Fruit fly (Drosophila melanogaster) whole organism, embryonic: Measurements from ENCODE around the gene CG2865.

ENCODE experiments used
- Abd-B ChIP-seq: fragments of 200-800 bp; sonication (Bioruptor generic); optimal IDR thresholded peaks from 2 replicates; lab custom pipeline; 2018; ENCODE audit warnings: missing biosample characterization, mild to moderate bottlenecking, missing genetic modification characterization, moderate library complexity
- Antp ChIP-seq: fragments of 200-800 bp; sonication (Bioruptor generic); optimal IDR thresholded peaks from 3 replicates; lab custom pipeline; 2016; ENCODE audit warnings: missing biosample characterization, missing genetic modification characterization
- CG10147 ChIP-seq: fragments of 200-800 bp; sonication (Bioruptor generic); optimal IDR thresholded peaks from 2 replicates; lab custom pipeline; 2019; ENCODE audit warnings: missing biosample characterization, mild to moderate bottlenecking, missing genetic modification characterization, moderate library complexity
- CG10959 ChIP-seq: fragments of 200-800 bp; sonication (Bioruptor generic); IDR thresholded peaks from 2 replicates; pipeline ENCODE4 v1.3.6; 2022; ENCODE audit warnings: missing biosample characterization, missing genetic modification characterization
- CG11504 ChIP-seq: fragments of 200-800 bp; sonication (Bioruptor generic); optimal IDR thresholded peaks from 3 replicates; lab custom pipeline; 2019; ENCODE audit warnings: missing biosample characterization, mild to moderate bottlenecking, missing genetic modification characterization, moderate library complexity
- CG13287 ChIP-seq: fragments of 200-800 bp; sonication (Bioruptor generic); IDR thresholded peaks from 2 replicates; pipeline ENCODE4 v1.3.6; 2022; ENCODE audit warnings: missing biosample characterization, missing genetic modification characterization; ENCODE audit not compliant: partially characterized antibody
- CG14860 ChIP-seq: fragments of 200-800 bp; sonication (Bioruptor generic); IDR thresholded peaks from 3 replicates; pipeline ENCODE4 v1.3.6; 2022; ENCODE audit warnings: missing biosample characterization, missing genetic modification characterization; ENCODE audit not compliant: partially characterized antibody
- CG15696 ChIP-seq: fragments of 200-800 bp; sonication (Bioruptor generic); optimal IDR thresholded peaks from 2 replicates; lab custom pipeline; 2019; ENCODE audit warnings: missing biosample characterization, mild to moderate bottlenecking, missing genetic modification characterization, moderate library complexity
- CG16815 ChIP-seq: fragments of 200-800 bp; sonication (Bioruptor generic); optimal IDR thresholded peaks from 3 replicates; lab custom pipeline; 2017; ENCODE audit warnings: missing biosample characterization, mild to moderate bottlenecking, missing genetic modification characterization
- CG17186 ChIP-seq: fragments of 200-800 bp; sonication (Bioruptor generic); optimal IDR thresholded peaks from 3 replicates; lab custom pipeline; 2017; ENCODE audit warnings: missing biosample characterization, missing genetic modification reagents, missing genetic modification characterization
- CG17612 ChIP-seq: fragments of 200-800 bp; sonication (Bioruptor generic); IDR thresholded peaks from 2 replicates; pipeline ENCODE4 v1.3.6; 2022; ENCODE audit warnings: missing biosample characterization, missing genetic modification characterization
- CG2116 ChIP-seq: fragments of 200-800 bp; sonication (Bioruptor generic); optimal IDR thresholded peaks from 3 replicates; lab custom pipeline; 2018; ENCODE audit warnings: missing biosample characterization, mild to moderate bottlenecking, missing genetic modification characterization
- CG3407 ChIP-seq: fragments of 200-800 bp; sonication (Bioruptor generic); optimal IDR thresholded peaks from 2 replicates; lab custom pipeline; 2018; ENCODE audit warnings: missing biosample characterization, mild to moderate bottlenecking, missing genetic modification characterization
- CG6272 ChIP-seq: fragments of 200-800 bp; sonication (Bioruptor generic); IDR thresholded peaks from 2 replicates; pipeline ENCODE4 v1.3.6; 2022; ENCODE audit warnings: missing biosample characterization, missing genetic modification characterization
- CG7987 ChIP-seq: fragments of 200-800 bp; sonication (Bioruptor generic); optimal IDR thresholded peaks from 2 replicates; lab custom pipeline; 2018; ENCODE audit warnings: missing biosample characterization, mild to moderate bottlenecking, missing genetic modification characterization, moderate library complexity
- CG9797 ChIP-seq: fragments of 200-800 bp; sonication (Bioruptor generic); optimal IDR thresholded peaks from 3 replicates; lab custom pipeline; 2018; ENCODE audit warnings: missing biosample characterization, mild to moderate bottlenecking, missing genetic modification characterization
- CTCF ChIP-seq: fragments of 200-800 bp; sonication (Bioruptor generic); optimal IDR thresholded peaks from 2 replicates; lab custom pipeline; 2017; ENCODE audit warnings: missing biosample characterization, mild to moderate bottlenecking, missing genetic modification characterization, moderate library complexity
- D ChIP-seq, 2 experiments: fragments of 200-800 bp in 1 of 2; fragments of >200 bp in 1 of 2; sonication (Bioruptor generic) in 1 of 2; optimal IDR thresholded peaks; 2 replicates in 1 of 2; 3 replicates in 1 of 2; lab custom pipeline; 2017; ENCODE audit warnings: mild to moderate bottlenecking in 1 of 2, missing biosample characterization in 1 of 2, missing genetic modification characterization in 1 of 2, missing genetic modification reagents in 1 of 2
- Deaf1 ChIP-seq: fragments of 200-800 bp; optimal IDR thresholded peaks from 3 replicates; lab custom pipeline; 2019; ENCODE audit warnings: missing biosample characterization, mild to moderate bottlenecking, missing genetic modification characterization, moderate library complexity
- Dp ChIP-seq: fragments of 200-800 bp; sonication (Bioruptor generic); optimal IDR thresholded peaks from 2 replicates; lab custom pipeline; 2018; ENCODE audit warnings: missing biosample characterization, mild to moderate bottlenecking, missing genetic modification characterization, moderate library complexity
- Dref ChIP-seq: fragments of 200-800 bp; sonication (Bioruptor generic); IDR thresholded peaks from 2 replicates; pipeline ENCODE4 v1.3.6; 2022; ENCODE audit warnings: missing biosample characterization, missing genetic modification characterization
- Fer1 ChIP-seq: fragments of 200-800 bp; sonication (Bioruptor generic); optimal IDR thresholded peaks from 2 replicates; lab custom pipeline; 2017; ENCODE audit warnings: missing biosample characterization, mild to moderate bottlenecking, missing genetic modification characterization
- Hey ChIP-seq: fragments of 200-800 bp; sonication (Bioruptor generic); optimal IDR thresholded peaks from 3 replicates; lab custom pipeline; 2018; ENCODE audit warnings: missing biosample characterization, mild to moderate bottlenecking, missing genetic modification characterization
- HmgD ChIP-seq: fragments of 200-800 bp; sonication (Bioruptor generic); optimal IDR thresholded peaks from 3 replicates; lab custom pipeline; 2016; ENCODE audit warnings: missing biosample characterization, missing genetic modification characterization
- Mad ChIP-seq: fragments of 200-800 bp; sonication (Bioruptor generic); optimal IDR thresholded peaks from 2 replicates; lab custom pipeline; 2016; ENCODE audit warnings: missing biosample characterization, missing genetic modification characterization
- Med ChIP-seq: fragments of 200-800 bp; sonication (Bioruptor generic); peaks from one replicate; lab custom pipeline; 2016; ENCODE audit warnings: missing biosample characterization, missing genetic modification characterization, mild to moderate bottlenecking, inconsistent platforms, moderate library complexity
- NC2α ChIP-seq: fragments of 200-800 bp; sonication (Bioruptor generic); optimal IDR thresholded peaks from 2 replicates; lab custom pipeline; 2016; ENCODE audit warnings: missing biosample characterization, missing genetic modification characterization
- Nf-YC ChIP-seq: fragments of 200-800 bp; optimal IDR thresholded peaks from 3 replicates; lab custom pipeline; 2019; ENCODE audit warnings: missing biosample characterization, mild to moderate bottlenecking, missing genetic modification characterization, moderate library complexity
- Oli ChIP-seq: fragments of 200-800 bp; sonication (Bioruptor generic); optimal IDR thresholded peaks from 2 replicates; lab custom pipeline; 2018; ENCODE audit warnings: missing biosample characterization, mild to moderate bottlenecking, missing genetic modification characterization, moderate library complexity
- Taf1 ChIP-seq: fragments of 200-800 bp; sonication (Bioruptor generic); IDR thresholded peaks from 2 replicates; pipeline ENCODE4 v1.3.6; 2022; ENCODE audit warnings: missing biosample characterization, missing genetic modification characterization
- aop ChIP-seq: fragments of 200-800 bp; sonication (Bioruptor generic); IDR thresholded peaks from 2 replicates; pipeline ENCODE4 v1.3.6; 2022; ENCODE audit warnings: missing biosample characterization, missing genetic modification characterization
- bigmax ChIP-seq: fragments of 200-800 bp; sonication (Bioruptor generic); optimal IDR thresholded peaks from 2 replicates; lab custom pipeline; 2018; ENCODE audit warnings: missing biosample characterization, mild to moderate bottlenecking, missing genetic modification characterization
- crc ChIP-seq: fragments of 200-800 bp; sonication (Bioruptor generic); optimal IDR thresholded peaks from 2 replicates; lab custom pipeline; 2016; ENCODE audit warnings: missing biosample characterization, missing genetic modification characterization
- croc ChIP-seq: fragments of 200-800 bp; sonication (Bioruptor generic); conservative IDR thresholded peaks from 3 replicates; pipeline ENCODE4 v1.3.6; 2022; ENCODE audit warnings: missing biosample characterization, missing genetic modification characterization
- dati ChIP-seq: fragments of 200-800 bp; sonication (Bioruptor generic); IDR thresholded peaks from 2 replicates; pipeline ENCODE4 v1.3.6; 2022; ENCODE audit warnings: missing biosample characterization, missing genetic modification characterization
- dimm ChIP-seq: fragments of 200-800 bp; sonication (Bioruptor generic); IDR thresholded peaks from 2 replicates; pipeline ENCODE4 v1.3.6; 2022; ENCODE audit warnings: missing biosample characterization, missing genetic modification characterization
- dmrt99B ChIP-seq: fragments of 200-800 bp; sonication (Bioruptor generic); optimal IDR thresholded peaks from 2 replicates; lab custom pipeline; 2018; ENCODE audit warnings: missing biosample characterization, mild to moderate bottlenecking, missing genetic modification characterization, moderate library complexity
- eve ChIP-seq, 2 experiments: fragments of >200 bp; optimal IDR thresholded peaks; 2 replicates each; lab custom pipeline; 2017; ENCODE audit warnings: missing biosample characterization in 2 of 2, missing genetic modification characterization in 2 of 2
- eyg ChIP-seq: fragments of 200-800 bp; sonication (Bioruptor generic); optimal IDR thresholded peaks from 3 replicates; lab custom pipeline; 2016; ENCODE audit warnings: missing biosample characterization, missing genetic modification characterization
- grau ChIP-seq: fragments of 200-800 bp; optimal IDR thresholded peaks from 3 replicates; lab custom pipeline; 2019; ENCODE audit warnings: missing biosample characterization, mild to moderate bottlenecking, missing genetic modification characterization, moderate library complexity
- grn ChIP-seq: fragments of 200-800 bp; sonication (Bioruptor generic); optimal IDR thresholded peaks from 3 replicates; lab custom pipeline; 2017; ENCODE audit warnings: missing biosample characterization, missing genetic modification characterization
- gro ChIP-seq: fragments of 200-800 bp; sonication (Bioruptor generic); optimal IDR thresholded peaks from 2 replicates; lab custom pipeline; 2016; ENCODE audit warnings: missing biosample characterization, missing genetic modification characterization
- insv ChIP-seq, 2 experiments: fragments of 200-800 bp; sonication (Bioruptor generic); optimal IDR thresholded peaks; 3 replicates each; lab custom pipeline; 2016 to 2018; ENCODE audit warnings: missing biosample characterization in 2 of 2, missing genetic modification characterization in 2 of 2
- lmd ChIP-seq: fragments of 200-800 bp; sonication (Bioruptor generic); IDR thresholded peaks from 2 replicates; pipeline ENCODE4 v1.3.6; 2022; ENCODE audit warnings: missing biosample characterization, missing genetic modification characterization
- pb ChIP-seq: fragments of 200-800 bp; sonication (Bioruptor generic); optimal IDR thresholded peaks from 3 replicates; lab custom pipeline; 2016; ENCODE audit warnings: missing biosample characterization, missing genetic modification characterization
- pita ChIP-seq: fragments of 200-800 bp; sonication (Bioruptor generic); optimal IDR thresholded peaks from 2 replicates; lab custom pipeline; 2017; ENCODE audit warnings: missing biosample characterization, mild to moderate bottlenecking, missing genetic modification characterization
- sens ChIP-seq: fragments of 200-800 bp; sonication (Bioruptor generic); peaks from one replicate; lab custom pipeline; 2016; ENCODE audit warnings: missing biosample characterization, missing genetic modification characterization
- sim ChIP-seq: fragments of 200-800 bp; sonication (Bioruptor generic); IDR thresholded peaks from 2 replicates; pipeline ENCODE4 v1.3.6; 2022; ENCODE audit warnings: missing biosample characterization, missing genetic modification characterization
- sr ChIP-seq: fragments of 200-800 bp; sonication (Bioruptor generic); IDR thresholded peaks from 3 replicates; pipeline ENCODE4 v1.3.6; 2022; ENCODE audit warnings: missing biosample characterization, missing genetic modification characterization
- sug ChIP-seq: fragments of 200-800 bp; optimal IDR thresholded peaks from 2 replicates; lab custom pipeline; 2019; ENCODE audit warnings: missing biosample characterization, mild to moderate bottlenecking, missing genetic modification characterization, moderate library complexity
- usp ChIP-seq: fragments of >200 bp; optimal IDR thresholded peaks from 2 replicates; lab custom pipeline; 2017; ENCODE audit warnings: missing biosample characterization, missing genetic modification characterization

Gene CG2865

DNA sequence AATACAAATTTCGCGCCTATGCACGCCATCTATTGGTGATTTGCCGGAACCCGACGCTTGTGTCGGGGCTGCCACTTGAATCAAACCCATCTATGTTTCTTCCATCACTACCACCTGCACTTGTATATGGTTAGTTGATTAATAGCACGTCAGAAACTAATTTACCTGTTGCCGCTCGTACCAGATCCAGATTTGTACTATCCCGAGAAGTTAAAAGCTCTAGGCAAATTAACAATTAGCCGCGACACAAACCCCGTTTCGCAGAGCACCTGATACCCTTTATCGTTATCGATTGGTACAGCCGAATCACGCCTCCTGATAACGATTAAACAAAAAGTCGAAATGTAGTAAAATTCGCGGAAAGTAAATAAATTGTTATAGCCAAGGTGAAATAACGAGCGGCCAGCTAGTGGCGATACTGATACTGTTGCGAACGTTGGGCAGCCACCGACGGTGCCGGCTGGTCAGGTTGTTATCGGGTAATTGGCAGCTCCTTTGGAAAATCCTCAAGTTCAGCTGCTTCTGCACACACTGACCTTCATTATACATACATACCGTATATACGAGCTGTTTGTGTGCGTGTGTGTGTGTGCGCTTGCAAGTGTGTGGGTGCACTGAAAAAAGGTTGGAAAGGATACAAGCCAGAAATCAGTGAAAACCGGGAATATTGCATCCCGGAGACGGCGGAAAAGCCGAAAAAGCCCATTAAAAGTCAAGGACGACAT lies 47.0 kb upstream of the CG2865 start (continued):
- TF ChIP-seq pb (GFP tag; lab: Kevin White, UChicago) (peak; percentile 19), Oli (tag; lab: Kevin White, UChicago) (no peak), CG9797 (GFP tag; lab: Kevin White, UChicago) (peak; percentile 47), NC2α (no peak), grn (no peak), Dref (GFP tag; lab: Robert Waterston, UW) (peak; percentile 84), Med (GFP tag; lab: Kevin White, UChicago) (peak; percentile 78), aop (GFP tag; lab: Robert Waterston, UW) (no peak), sug (peak; percentile 26), CG10959 (GFP tag; lab: Robert Waterston, UW) (no peak), usp (no peak), dati (no peak), dimm (GFP tag; lab: Robert Waterston, UW) (no peak), CG7987 (GFP tag; lab: Kevin White, UChicago) (no peak), CTCF (GFP tag; lab: Kevin White, UChicago) (peak; percentile 94), pita (GFP tag; lab: Kevin White, UChicago) (peak; percentile 82), sr (GFP tag; lab: Robert Waterston, UW) (no peak), CG13287 (GFP tag; lab: Robert Waterston, UW) (peak; percentile 74), Dp (GFP tag; lab: Kevin White, UChicago) (peak; percentile 94), Antp (no peak), Abd-B (GFP tag; lab: Kevin White, UChicago) (peak; percentile 46), eyg (GFP tag; lab: Kevin White, UChicago) (no peak), crc (GFP tag; lab: Kevin White, UChicago) (no peak), eve (GFP tag; optimal IDR thresholded peaks at IDR 0.05; lab: Kevin White, UChicago) (no peak), croc (no peak), CG14860 (GFP tag; lab: Robert Waterston, UW) (peak; percentile 49; the same call in 1 of the 3 replicates), CG17186 (GFP tag; lab: Kevin White, UChicago) (peak; percentile 13), CG10147 (GFP tag; lab: Kevin White, UChicago) (peak; percentile 3), CG15696 (tag; lab: Kevin White, UChicago) (peak; percentile 6), Nf-YC (tag; lab: Kevin White, UChicago) (peak; percentile 28), bigmax (peak; percentile 32), sim (no peak), Fer1 (GFP tag; lab: Kevin White, UChicago) (no peak), CG6272 (GFP tag; lab: Robert Waterston, UW) (no peak), D (optimal IDR thresholded peaks at IDR 0.05; lab: Kevin White, UChicago) (peak; percentile 45), D (GFP tag; optimal IDR thresholded peaks at IDR 0.05; lab: Kevin White, UChicago) (no peak), HmgD (GFP tag; lab: Kevin White, UChicago) (peak; percentile 44), CG11504 (tag; lab: Kevin White, UChicago) (no peak), grau (tag; lab: Kevin White, UChicago) (peak; percentile 1), CG3407 (GFP tag; lab: Kevin White, UChicago) (no peak), CG17612 (GFP tag; lab: Robert Waterston, UW) (no peak), Deaf1 (tag; lab: Kevin White, UChicago) (peak; percentile 39), sens (GFP tag; lab: Kevin White, UChicago) (peak; percentile 8), dmrt99B (no peak), CG16815 (no peak), CG2116 (GFP tag; lab: Kevin White, UChicago) (peak; percentile 96), gro (GFP tag; lab: Kevin White, UChicago) (peak; percentile 34), insv (GFP tag; optimal IDR thresholded peaks at IDR 0.05; lab: Kevin White, UChicago) (peak in 1 of 2 experiments; percentile 32), Taf1 (no peak), Mad (GFP tag; lab: Kevin White, UChicago) (no peak), Hey (tag; lab: Kevin White, UChicago) (no peak), lmd (no peak)
